Worm (Caenorhabditis elegans) whole organism, L4 larva: ENCODE results near the gene F58B4.5.

Source experiments
- F26F4.8 ChIP-seq: fragments of 200-800 bp; sonication (Bioruptor generic); conservative IDR thresholded peaks from 2 replicates; pipeline ENCODE4 v1.3.6; 2022; ENCODE audit warnings: missing genetic modification characterization, missing compliant biosample characterization
- F49E8.2 ChIP-seq: sonication (generic microtip); optimal IDR thresholded peaks from 2 replicates; lab custom pipeline; 2016; ENCODE audit warnings: missing compliant biosample characterization, mild to moderate bottlenecking, missing genetic modification characterization, borderline replicate concordance
- R02D3.7 ChIP-seq: fragments of 150-350 bp; sonication (generic microtip); optimal IDR thresholded peaks from 3 replicates; lab custom pipeline; 2014; ENCODE audit warnings: missing biosample characterization, missing genetic modification characterization
- Y48G9A.11 ChIP-seq: fragments of 200-800 bp; sonication (Bioruptor generic); IDR thresholded peaks from 2 replicates; pipeline ENCODE4 v1.3.6; 2022; ENCODE audit warnings: missing genetic modification reagents, missing genetic modification characterization, missing compliant biosample characterization
- Y5F2A.4 ChIP-seq: fragments of 200-800 bp; sonication (Bioruptor generic); optimal IDR thresholded peaks from 2 replicates; lab custom pipeline; 2018; ENCODE audit warnings: mild to moderate bottlenecking, missing genetic modification characterization, missing compliant biosample characterization
- ZK337.2 ChIP-seq: fragments of 200-800 bp; sonication (Bioruptor generic); IDR thresholded peaks from 2 replicates; pipeline ENCODE4 v1.3.6; 2022; ENCODE audit warnings: missing genetic modification reagents, missing genetic modification characterization, missing compliant biosample characterization
- ZK546.5 ChIP-seq, 2 experiments: sonication (generic microtip); optimal IDR thresholded peaks; 2 replicates each; lab custom pipeline; 2017; ENCODE audit warnings: missing biosample characterization in 2 of 2, missing genetic modification characterization in 2 of 2
- aly-2 ChIP-seq: sonication (generic microtip); optimal IDR thresholded peaks from 2 replicates; lab custom pipeline; 2018; ENCODE audit warnings: missing biosample characterization, missing genetic modification characterization
- ama-1 ChIP-seq: fragments of 150-350 bp; optimal IDR thresholded peaks from 2 replicates; lab custom pipeline; 2014; ENCODE audit warnings: inconsistent platforms, mixed read lengths
- attf-4 ChIP-seq: sonication (generic microtip); optimal IDR thresholded peaks from 3 replicates; lab custom pipeline; 2017; ENCODE audit warnings: missing biosample characterization, missing genetic modification characterization
- ceh-20 ChIP-seq: fragments of 200-800 bp; sonication (Bioruptor generic); IDR thresholded peaks from 2 replicates; pipeline ENCODE4 v1.3.6; 2022; ENCODE audit warnings: missing genetic modification reagents, missing genetic modification characterization, missing compliant biosample characterization
- ceh-28 ChIP-seq: fragments of 150-350 bp; optimal IDR thresholded peaks from 2 replicates; lab custom pipeline; 2014; ENCODE audit warnings: missing biosample characterization, missing genetic modification reagents, missing genetic modification characterization
- ceh-32 ChIP-seq: sonication (generic microtip); optimal IDR thresholded peaks from 2 replicates; lab custom pipeline; 2016; ENCODE audit warnings: mild to moderate bottlenecking, missing genetic modification characterization, missing compliant biosample characterization; ENCODE audit not compliant: poor library complexity
- ceh-44 ChIP-seq: fragments of 200-800 bp; sonication (Bioruptor generic); IDR thresholded peaks from 2 replicates; pipeline ENCODE4 v1.3.6; 2022; ENCODE audit warnings: missing genetic modification reagents, missing genetic modification characterization, missing compliant biosample characterization
- ceh-62 ChIP-seq: sonication (generic microtip); optimal IDR thresholded peaks from 2 replicates; lab custom pipeline; 2017; ENCODE audit warnings: missing biosample characterization, missing genetic modification characterization
- ceh-82 ChIP-seq: sonication (generic microtip); optimal IDR thresholded peaks from 2 replicates; lab custom pipeline; 2017; ENCODE audit warnings: missing biosample characterization, missing genetic modification characterization
- ces-1 ChIP-seq: fragments of 150-350 bp; sonication (generic microtip); optimal IDR thresholded peaks from 4 replicates; lab custom pipeline; 2014; ENCODE audit warnings: missing biosample characterization, missing genetic modification reagents, missing genetic modification characterization
- cey-2 ChIP-seq: sonication (generic microtip); optimal IDR thresholded peaks from 3 replicates; lab custom pipeline; 2017; ENCODE audit warnings: missing genetic modification characterization, mild to moderate bottlenecking, missing compliant biosample characterization, antibody characterized with exemption, borderline replicate concordance; ENCODE audit not compliant: insufficient read depth
- daf-12 ChIP-seq: fragments of 150-350 bp; optimal IDR thresholded peaks from 2 replicates; lab custom pipeline; 2014; ENCODE audit warnings: missing biosample characterization, missing genetic modification reagents, missing genetic modification characterization
- daf-16 ChIP-seq, 3 experiments: sonication (generic microtip); optimal IDR thresholded peaks; 2 replicates each; lab custom pipeline; 2016 to 2017; ENCODE audit warnings: missing genetic modification characterization in 3 of 3, missing genetic modification reagents in 3 of 3, mild to moderate bottlenecking in 2 of 3, missing compliant biosample characterization in 2 of 3, missing biosample characterization in 1 of 3, moderate library complexity in 1 of 3
- dmd-6 ChIP-seq: fragments of 200-800 bp; sonication (Bioruptor generic); IDR thresholded peaks from 2 replicates; pipeline ENCODE4 v1.3.6; 2022; ENCODE audit warnings: missing genetic modification reagents, missing genetic modification characterization, missing compliant biosample characterization
- dmd-9 ChIP-seq: fragments of 200-800 bp; sonication (Bioruptor generic); IDR thresholded peaks from 2 replicates; pipeline ENCODE4 v1.3.6; 2022; ENCODE audit warnings: missing genetic modification reagents, missing genetic modification characterization, missing compliant biosample characterization
- egl-43 ChIP-seq: fragments of 200-800 bp; sonication (Bioruptor generic); IDR thresholded peaks from 2 replicates; pipeline ENCODE4 v1.3.6; 2022; ENCODE audit warnings: missing genetic modification reagents, missing genetic modification characterization, missing compliant biosample characterization
- fos-1 ChIP-seq: fragments of 150-350 bp; optimal IDR thresholded peaks from 2 replicates; lab custom pipeline; 2014; ENCODE audit warnings: missing biosample characterization, missing genetic modification characterization
- hlh-11 ChIP-seq: fragments of 200-800 bp; sonication (Bioruptor generic); optimal IDR thresholded peaks from 2 replicates; lab custom pipeline; 2018; ENCODE audit warnings: mild to moderate bottlenecking, missing genetic modification characterization, missing compliant biosample characterization
- jun-1 ChIP-seq: fragments of 150-350 bp; optimal IDR thresholded peaks from 2 replicates; lab custom pipeline; 2014; ENCODE audit warnings: missing biosample characterization, missing genetic modification reagents, missing genetic modification characterization
- lin-13 ChIP-seq: fragments of 150-350 bp; optimal IDR thresholded peaks from 2 replicates; lab custom pipeline; 2014; ENCODE audit warnings: missing biosample characterization, missing genetic modification reagents, missing genetic modification characterization
- lin-29 ChIP-seq: fragments of 200-800 bp; sonication (Bioruptor generic); IDR thresholded peaks from 2 replicates; pipeline ENCODE4 v1.3.6; 2022; ENCODE audit warnings: missing genetic modification reagents, missing genetic modification characterization, missing compliant biosample characterization
- lin-38 ChIP-seq: fragments of 200-800 bp; sonication (Bioruptor generic); IDR thresholded peaks from 2 replicates; pipeline ENCODE4 v1.3.6; 2022; ENCODE audit warnings: missing genetic modification reagents, missing genetic modification characterization, missing compliant biosample characterization
- madf-9 ChIP-seq: fragments of 200-800 bp; sonication (Bioruptor generic); conservative IDR thresholded peaks from 2 replicates; pipeline ENCODE4 v1.3.6; 2022; ENCODE audit warnings: missing genetic modification reagents, missing genetic modification characterization, missing compliant biosample characterization
- mdl-1 ChIP-seq, 2 experiments: fragments of 150-350 bp in 1 of 2; sonication (generic microtip) in 1 of 2; optimal IDR thresholded peaks; 2 replicates each; lab custom pipeline; 2014 to 2017; ENCODE audit warnings: missing biosample characterization in 2 of 2, missing genetic modification characterization in 2 of 2
- nhr-102 ChIP-seq: sonication (generic microtip); optimal IDR thresholded peaks from 2 replicates; lab custom pipeline; 2016; ENCODE audit warnings: mild to moderate bottlenecking, missing genetic modification characterization, moderate library complexity, missing compliant biosample characterization
- nhr-111 ChIP-seq: fragments of 200-800 bp; sonication (Bioruptor generic); optimal IDR thresholded peaks from 2 replicates; lab custom pipeline; 2018; ENCODE audit warnings: mild to moderate bottlenecking, missing genetic modification characterization, missing compliant biosample characterization
- nhr-25 ChIP-seq: sonication (generic microtip); optimal IDR thresholded peaks from 2 replicates; lab custom pipeline; 2017; ENCODE audit warnings: missing genetic modification characterization, mild to moderate bottlenecking, missing compliant biosample characterization, antibody characterized with exemption, moderate library complexity, borderline replicate concordance; ENCODE audit not compliant: insufficient read depth
- nhr-42 ChIP-seq: fragments of 200-800 bp; sonication (Bioruptor generic); IDR thresholded peaks from 2 replicates; pipeline ENCODE4 v1.3.6; 2022; ENCODE audit warnings: missing genetic modification characterization, missing compliant biosample characterization
- nhr-6 ChIP-seq: fragments of 150-350 bp; optimal IDR thresholded peaks from 2 replicates; lab custom pipeline; 2014; ENCODE audit warnings: missing biosample characterization, missing genetic modification characterization
- php-3 ChIP-seq: fragments of 200-800 bp; sonication (Bioruptor generic); IDR thresholded peaks from 2 replicates; pipeline ENCODE4 v1.3.6; 2022; ENCODE audit warnings: missing genetic modification reagents, missing genetic modification characterization, missing compliant biosample characterization
- rbr-2 ChIP-seq: sonication (generic microtip); optimal IDR thresholded peaks from 2 replicates; lab custom pipeline; 2016; ENCODE audit warnings: missing genotype, missing genetic modification characterization, missing compliant biosample characterization
- sdz-12 ChIP-seq: fragments of 200-800 bp; sonication (Bioruptor generic); optimal IDR thresholded peaks from 2 replicates; lab custom pipeline; 2018; ENCODE audit warnings: mild to moderate bottlenecking, missing genetic modification characterization, missing compliant biosample characterization
- set-16 ChIP-seq: fragments of 200-800 bp; sonication (Bioruptor generic); IDR thresholded peaks from 2 replicates; pipeline ENCODE4 v1.3.6; 2022; ENCODE audit warnings: missing genetic modification reagents, missing genetic modification characterization, missing compliant biosample characterization
- skn-1 ChIP-seq: fragments of 150-350 bp; optimal IDR thresholded peaks from 2 replicates; lab custom pipeline; 2014; ENCODE audit warnings: missing biosample characterization, missing genetic modification characterization
- spr-1 ChIP-seq: sonication (generic microtip); optimal IDR thresholded peaks from 2 replicates; lab custom pipeline; 2016; ENCODE audit warnings: mild to moderate bottlenecking, missing genetic modification characterization, missing compliant biosample characterization
- unc-39 ChIP-seq: sonication (generic microtip); optimal IDR thresholded peaks from 2 replicates; lab custom pipeline; 2017; ENCODE audit warnings: missing biosample characterization, missing genetic modification characterization
- unc-62 ChIP-seq, 3 experiments: fragments of 150-350 bp in 1 of 3; sonication (generic microtip); optimal IDR thresholded peaks in 2 of 3; peaks in 1 of 3; 1 replicate in 1 of 3; 2 replicates in 2 of 3; lab custom pipeline; 2014 to 2017; ENCODE audit warnings: missing biosample characterization in 3 of 3, missing genetic modification characterization in 3 of 3, missing genetic modification reagents in 3 of 3, missing genotype in 1 of 3
- zag-1 ChIP-seq: fragments of 150-350 bp; optimal IDR thresholded peaks from 2 replicates; lab custom pipeline; 2014; ENCODE audit warnings: missing biosample characterization, missing genetic modification characterization
- zfp-3 ChIP-seq: fragments of 200-800 bp; sonication (Bioruptor generic); conservative IDR thresholded peaks from 2 replicates; pipeline ENCODE4 v1.3.6; 2022; ENCODE audit warnings: missing genetic modification reagents, missing genetic modification characterization, missing compliant biosample characterization
- zip-11 ChIP-seq: fragments of 200-800 bp; sonication (Bioruptor generic); IDR thresholded peaks from 2 replicates; pipeline ENCODE4 v1.3.6; 2022; ENCODE audit warnings: missing genetic modification characterization, missing compliant biosample characterization
- ztf-7 ChIP-seq: fragments of 150-350 bp; optimal IDR thresholded peaks from 2 replicates; lab custom pipeline; 2014; ENCODE audit warnings: missing biosample characterization, missing genetic modification characterization

F58B4.5 gene

ce11 chrV:10960544-10960943, 28.1 kb downstream of the F58B4.5 start, which contains the start of gene vps-36 (continued):
- no peak for TF ChIP-seq fos-1 (tag; lab: Kevin White, UChicago)
- no peak for TF ChIP-seq daf-12 (tag; lab: Kevin White, UChicago)
- TF ChIP-seq nhr-102 (tag; lab: Kevin White, UChicago), result no peak
- no peak for TF ChIP-seq egl-43 (GFP tag; lab: Robert Waterston, UW)
- no peak for TF ChIP-seq unc-62 (GFP tag; optimal IDR thresholded peaks at IDR 0.05 in 1 of 2; lab: Kevin White, UChicago)
- TF ChIP-seq unc-62 (tag; optimal IDR thresholded peaks at IDR 0.05; lab: Kevin White, UChicago), result no peak
- no peak for TF ChIP-seq ztf-7 (tag; lab: Kevin White, UChicago)
- no peak for TF ChIP-seq Y48G9A.11 (GFP tag; lab: Robert Waterston, UW)
- TF ChIP-seq ceh-28 (tag; lab: Kevin White, UChicago), result no peak
- TF ChIP-seq spr-1 (tag; lab: Kevin White, UChicago), result no peak
- no peak for TF ChIP-seq zfp-3 (GFP tag; lab: Robert Waterston, UW)
- TF ChIP-seq ZK337.2, result no peak
- no peak for TF ChIP-seq zag-1 (tag; lab: Kevin White, UChicago)
- no peak for TF ChIP-seq rbr-2 (tag; lab: Kevin White, UChicago)
- no peak for TF ChIP-seq Y5F2A.4 (GFP tag; lab: Kevin White, UChicago)

ce11 chrV:10961448-10961870, 29.0 kb downstream of the F58B4.5 start:
- TF ChIP-seq php-3 (GFP tag; lab: Robert Waterston, UW) (no peak), ceh-82 (tag; lab: Kevin White, UChicago) (no peak), ZK546.5 (tag; optimal IDR thresholded peaks at IDR 0.05; lab: Kevin White, UChicago) (no peak), lin-29 (GFP tag; lab: Robert Waterston, UW) (no peak), F26F4.8 (GFP tag; lab: Robert Waterston, UW) (no peak), egl-43 (GFP tag; lab: Robert Waterston, UW) (0 out of 2 replicates have a peak, but pooled peaks have one; percentile 50), ces-1 (peak; percentile 68), jun-1 (tag; lab: Kevin White, UChicago) (no peak), madf-9 (GFP tag; lab: Robert Waterston, UW) (no peak), ceh-20 (GFP tag; lab: Robert Waterston, UW) (peak; percentile 56), nhr-25 (no peak), hlh-11 (tag; lab: Kevin White, UChicago) (peak; percentile 84), unc-39 (tag; lab: Kevin White, UChicago) (no peak), attf-4 (tag; lab: Kevin White, UChicago) (no peak), spr-1 (tag; lab: Kevin White, UChicago) (no peak), nhr-6 (no peak), dmd-6 (peak; percentile 58), cey-2 (tag; lab: Kevin White, UChicago) (no peak), daf-12 (tag; lab: Kevin White, UChicago) (no peak), lin-13 (GFP tag; lab: Kevin White, UChicago) (peak; percentile 35), R02D3.7 (tag; lab: Kevin White, UChicago) (no peak), lin-38 (GFP tag; lab: Robert Waterston, UW) (peak; percentile 60), rbr-2 (tag; lab: Kevin White, UChicago) (peak; percentile 65), set-16 (GFP tag; lab: Robert Waterston, UW) (peak; percentile 45), dmd-9 (GFP tag; lab: Robert Waterston, UW) (no peak), ceh-32 (tag; lab: Kevin White, UChicago) (no peak), mdl-1 (tag; optimal IDR thresholded peaks at IDR 0.05; lab: Kevin White, UChicago) (peak in 1 of 2 experiments; percentile 2), aly-2 (tag; lab: Kevin White, UChicago) (no peak), F49E8.2 (tag; lab: Kevin White, UChicago) (no peak), nhr-111 (GFP tag; lab: Kevin White, UChicago) (no peak), ceh-44 (GFP tag; lab: Robert Waterston, UW) (no peak), ceh-62 (tag; lab: Kevin White, UChicago) (no peak), sdz-12 (no peak), nhr-42 (GFP tag; lab: Robert Waterston, UW) (peak; percentile 65; the same call in 1 of the 2 replicates), unc-62 (GFP tag; optimal IDR thresholded peaks at IDR 0.05 in 1 of 2; lab: Kevin White, UChicago) (no peak), unc-62 (tag; optimal IDR thresholded peaks at IDR 0.05; lab: Kevin White, UChicago) (no peak), zip-11 (GFP tag; lab: Robert Waterston, UW) (no peak), skn-1 (tag; lab: Kevin White, UChicago) (no peak), daf-16 (GFP tag; optimal IDR thresholded peaks at IDR 0.05; lab: Kevin White, UChicago) (peak in 1 of 2 experiments; percentile 87), daf-16 (tag; optimal IDR thresholded peaks at IDR 0.05; lab: Kevin White, UChicago) (peak; percentile 53), ama-1 (peak; percentile 6)
